Worm (Caenorhabditis elegans) whole organism, L1 larva: ENCODE data around the gene R04B5.7.

Experiments
- lin-13 ChIP-seq: fragments of 150-350 bp; optimal IDR thresholded peaks from 2 replicates; lab custom pipeline; 2014; ENCODE audit warnings: missing biosample characterization, missing genetic modification reagents, missing genetic modification characterization
- lin-15B ChIP-seq: fragments of 150-350 bp; sonication (generic microtip); optimal IDR thresholded peaks from 3 replicates; lab custom pipeline; 2014; ENCODE audit warnings: missing biosample characterization, missing genetic modification characterization
- lin-39 ChIP-seq: fragments of 150-350 bp; optimal IDR thresholded peaks from 2 replicates; lab custom pipeline; 2014; ENCODE audit warnings: missing biosample characterization, missing genetic modification reagents, missing genetic modification characterization
- nhr-90 ChIP-seq: sonication (generic microtip); optimal IDR thresholded peaks from 2 replicates; lab custom pipeline; 2016; ENCODE audit warnings: mild to moderate bottlenecking, missing genetic modification characterization, missing compliant biosample characterization; ENCODE audit not compliant: poor library complexity
- vab-15 ChIP-seq: sonication (generic microtip); optimal IDR thresholded peaks from 2 replicates; lab custom pipeline; 2017; ENCODE audit warnings: missing genotype, mild to moderate bottlenecking, missing genetic modification characterization, missing compliant biosample characterization

DNA sequence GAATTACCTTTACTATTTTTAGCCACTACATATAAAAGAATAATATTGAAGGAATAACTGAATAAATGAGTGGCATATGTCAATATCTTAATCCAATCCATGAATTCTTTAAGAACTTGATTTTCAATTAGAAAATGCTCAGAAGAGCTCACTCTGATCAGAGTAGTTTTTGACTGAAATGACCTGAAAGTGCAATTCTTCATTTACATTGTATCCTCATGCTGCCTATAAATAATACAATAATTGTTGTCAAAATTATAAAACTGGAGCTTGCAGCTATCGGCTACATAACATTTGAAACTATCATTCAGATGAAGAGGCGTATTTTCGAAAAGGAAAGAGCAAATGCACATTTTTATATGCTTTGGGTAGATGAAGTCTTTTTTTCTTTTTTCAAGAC lies 32.3 kb upstream of the R04B5.7 start, which contains the start of gene srxa-19:
- no peak for TF ChIP-seq nhr-90 (tag; lab: Kevin White, UChicago)
- no peak for TF ChIP-seq vab-15 (tag; lab: Kevin White, UChicago)
- no peak for TF ChIP-seq lin-15B (tag; lab: Kevin White, UChicago)
- no peak for TF ChIP-seq lin-13 (GFP tag; lab: Kevin White, UChicago)
- no peak for TF ChIP-seq lin-39 (tag; lab: Kevin White, UChicago)
